Worm (Caenorhabditis elegans) whole organism, early embryonic: ENCODE results near the gene ceh-14.

Source experiments
- B0310.2 ChIP-seq: sonication (generic microtip); optimal IDR thresholded peaks from 2 replicates; lab custom pipeline; 2016; ENCODE audit warnings: mild to moderate bottlenecking, missing genetic modification characterization, missing compliant biosample characterization
- F13C5.2 ChIP-seq: sonication (generic microtip); optimal IDR thresholded peaks from 2 replicates; lab custom pipeline; 2017; ENCODE audit warnings: mild to moderate bottlenecking, missing genetic modification characterization, inconsistent platforms, missing compliant biosample characterization
- aly-1 ChIP-seq: sonication (generic microtip); optimal IDR thresholded peaks from 2 replicates; lab custom pipeline; 2016; ENCODE audit warnings: missing genetic modification characterization, missing compliant biosample characterization
- ama-1 ChIP-seq: fragments of 150-350 bp; optimal IDR thresholded peaks from 2 replicates; lab custom pipeline; 2014
- ceh-36 ChIP-seq: sonication (generic microtip); optimal IDR thresholded peaks from 2 replicates; lab custom pipeline; 2016; ENCODE audit warnings: missing genetic modification characterization, inconsistent platforms, missing compliant biosample characterization
- ets-7 ChIP-seq: sonication (generic microtip); optimal IDR thresholded peaks from 2 replicates; lab custom pipeline; 2016; ENCODE audit warnings: missing genotype, missing genetic modification characterization, missing compliant biosample characterization
- hmbx-1 ChIP-seq: sonication (generic microtip); optimal IDR thresholded peaks from 2 replicates; lab custom pipeline; 2016; ENCODE audit warnings: mild to moderate bottlenecking, missing genetic modification characterization, missing compliant biosample characterization
- hmg-4 ChIP-seq: fragments of 200-800 bp; sonication (Bioruptor generic); optimal IDR thresholded peaks from 2 replicates; lab custom pipeline; 2018; ENCODE audit warnings: mild to moderate bottlenecking, missing genetic modification characterization, missing compliant biosample characterization
- hnd-1 ChIP-seq: sonication (generic microtip); optimal IDR thresholded peaks from 2 replicates; lab custom pipeline; 2016; ENCODE audit warnings: missing genetic modification characterization, missing compliant biosample characterization
- pes-1 ChIP-seq: fragments of 200-800 bp; sonication (Bioruptor generic); IDR thresholded peaks from 2 replicates; pipeline ENCODE4 v1.3.6; 2022; ENCODE audit warnings: missing genetic modification reagents, missing genetic modification characterization, missing compliant biosample characterization
- sea-1 ChIP-seq: fragments of 200-800 bp; sonication (Bioruptor generic); conservative IDR thresholded peaks from 2 replicates; pipeline ENCODE4 v1.3.6; 2022; ENCODE audit warnings: missing genetic modification characterization, missing compliant biosample characterization
- tbx-37 ChIP-seq: fragments of 200-800 bp; sonication (Bioruptor generic); conservative IDR thresholded peaks from 2 replicates; pipeline ENCODE4 v1.3.6; 2022; ENCODE audit warnings: missing genetic modification reagents, missing genetic modification characterization, missing compliant biosample characterization

- TF ChIP-seq hmg-4 (GFP tag; lab: Kevin White, UChicago) (no peak), aly-1 (tag; lab: Kevin White, UChicago) (no peak), ama-1 (lab: Kevin White, UChicago) (no peak), sea-1 (GFP tag; lab: Robert Waterston, UW) (no peak), pes-1 (GFP tag; lab: Robert Waterston, UW) (no peak), ceh-36 (tag; lab: Kevin White, UChicago) (no peak), hnd-1 (tag; lab: Kevin White, UChicago) (no peak), ets-7 (tag; lab: Kevin White, UChicago) (no peak), F13C5.2 (no peak), tbx-37 (GFP tag; lab: Robert Waterston, UW) (no peak), hmbx-1 (no peak), B0310.2 (no peak)
These were observed 14.0 kb upstream of the ceh-14 start, which contains the start of gene col-174 for ce11 chrX:7546509-7546908.
